Fruit fly (Drosophila melanogaster) whole organism, embryonic: Measurements from ENCODE around the gene CG14817.

ENCODE experiments used
- Ada2b ChIP-seq: fragments of 200-800 bp; sonication (Bioruptor generic); IDR thresholded peaks from 2 replicates; pipeline ENCODE4 v1.3.6; 2022; ENCODE audit warnings: missing biosample characterization, missing genetic modification characterization
- Adf1 ChIP-seq: fragments of 200-800 bp; sonication (Bioruptor generic); IDR thresholded peaks from 2 replicates; pipeline ENCODE4 v1.3.6; 2022; ENCODE audit warnings: missing biosample characterization, missing genetic modification characterization
- BEAF-32 ChIP-seq: fragments of 200-800 bp; sonication (Bioruptor generic); optimal IDR thresholded peaks from 3 replicates; lab custom pipeline; 2017; ENCODE audit warnings: missing biosample characterization, missing genetic modification characterization, mild to moderate bottlenecking, moderate library complexity, missing genetic modification reagents
- CG11456 ChIP-seq: fragments of 200-800 bp; sonication (Bioruptor generic); IDR thresholded peaks from 3 replicates; pipeline ENCODE4 v1.3.6; 2022; ENCODE audit warnings: missing biosample characterization, missing genetic modification characterization
- CG11560 ChIP-seq: fragments of 200-800 bp; sonication (Bioruptor generic); IDR thresholded peaks from 3 replicates; pipeline ENCODE4 v1.3.6; 2022; ENCODE audit warnings: missing biosample characterization, missing genetic modification characterization
- CG13296 ChIP-seq: fragments of 200-800 bp; sonication (Bioruptor generic); optimal IDR thresholded peaks from 3 replicates; lab custom pipeline; 2018; ENCODE audit warnings: missing biosample characterization, mild to moderate bottlenecking, missing genetic modification characterization
- CG1602 ChIP-seq: fragments of 200-800 bp; sonication (Bioruptor generic); optimal IDR thresholded peaks from 3 replicates; lab custom pipeline; 2016; ENCODE audit warnings: missing biosample characterization, missing genetic modification characterization
- CG18619 ChIP-seq: fragments of 200-800 bp; sonication (Bioruptor generic); optimal IDR thresholded peaks from 3 replicates; lab custom pipeline; 2017; ENCODE audit warnings: missing biosample characterization, mild to moderate bottlenecking, missing genetic modification characterization
- CG2116 ChIP-seq: fragments of 200-800 bp; sonication (Bioruptor generic); optimal IDR thresholded peaks from 3 replicates; lab custom pipeline; 2018; ENCODE audit warnings: missing biosample characterization, mild to moderate bottlenecking, missing genetic modification characterization
- CG30020 ChIP-seq: fragments of 200-800 bp; optimal IDR thresholded peaks from 2 replicates; lab custom pipeline; 2019; ENCODE audit warnings: missing biosample characterization, mild to moderate bottlenecking, missing genetic modification characterization, moderate library complexity
- CG32772 ChIP-seq: fragments of 200-800 bp; sonication (Bioruptor generic); IDR thresholded peaks from 2 replicates; pipeline ENCODE4 v1.3.6; 2022; ENCODE audit warnings: missing biosample characterization, missing genetic modification characterization
- CG33213 ChIP-seq: fragments of 200-800 bp; sonication (Bioruptor generic); optimal IDR thresholded peaks from 3 replicates; lab custom pipeline; 2016; ENCODE audit warnings: missing biosample characterization, missing genetic modification characterization
- CG4360 ChIP-seq: fragments of 200-800 bp; sonication (Bioruptor generic); IDR thresholded peaks from 2 replicates; pipeline ENCODE4 v1.3.6; 2022; ENCODE audit warnings: missing biosample characterization, missing genetic modification characterization
- CG4730 ChIP-seq: fragments of 200-800 bp; sonication (Bioruptor generic); IDR thresholded peaks from 2 replicates; pipeline ENCODE4 v1.3.6; 2022; ENCODE audit warnings: missing biosample characterization, missing genetic modification characterization
- CG6272 ChIP-seq: fragments of 200-800 bp; sonication (Bioruptor generic); IDR thresholded peaks from 2 replicates; pipeline ENCODE4 v1.3.6; 2022; ENCODE audit warnings: missing biosample characterization, missing genetic modification characterization
- CG7963 ChIP-seq: fragments of 200-800 bp; sonication (Bioruptor generic); IDR thresholded peaks from 3 replicates; pipeline ENCODE4 v1.3.6; 2022; ENCODE audit warnings: missing biosample characterization, missing genetic modification characterization; ENCODE audit not compliant: partially characterized antibody
- CG9817 ChIP-seq: fragments of 200-800 bp; sonication (Bioruptor generic); optimal IDR thresholded peaks from 2 replicates; lab custom pipeline; 2018; ENCODE audit warnings: missing biosample characterization, mild to moderate bottlenecking, missing genetic modification characterization, moderate library complexity
- CHES-1-like ChIP-seq: fragments of 200-800 bp; sonication (Bioruptor generic); optimal IDR thresholded peaks from 2 replicates; lab custom pipeline; 2016; ENCODE audit warnings: missing biosample characterization, missing genetic modification characterization
- CrebB ChIP-seq: fragments of 200-800 bp; sonication (Bioruptor generic); optimal IDR thresholded peaks from 3 replicates; lab custom pipeline; 2018; ENCODE audit warnings: missing biosample characterization, mild to moderate bottlenecking, missing genetic modification characterization
- Dfd ChIP-seq, 2 experiments: fragments of >200 bp; optimal IDR thresholded peaks; 2 replicates each; lab custom pipeline; 2017; ENCODE audit warnings: missing biosample characterization in 2 of 2, missing genetic modification characterization in 2 of 2
- Dip3 ChIP-seq: fragments of 200-800 bp; sonication (Bioruptor generic); optimal IDR thresholded peaks from 3 replicates; lab custom pipeline; 2016; ENCODE audit warnings: missing biosample characterization, missing genetic modification characterization
- Dref ChIP-seq: fragments of 200-800 bp; sonication (Bioruptor generic); IDR thresholded peaks from 2 replicates; pipeline ENCODE4 v1.3.6; 2022; ENCODE audit warnings: missing biosample characterization, missing genetic modification characterization
- Gug ChIP-seq: fragments of 200-800 bp; sonication (Bioruptor generic); IDR thresholded peaks from 4 replicates; pipeline ENCODE4 v1.3.6; 2022; ENCODE audit warnings: missing biosample characterization, missing genetic modification characterization
- HHEX ChIP-seq: fragments of 200-800 bp; sonication (Bioruptor generic); optimal IDR thresholded peaks from 3 replicates; lab custom pipeline; 2017; ENCODE audit warnings: missing biosample characterization, mild to moderate bottlenecking, missing genetic modification characterization, missing genetic modification reagents
- Hr51 ChIP-seq, 2 experiments: fragments of 200-800 bp; sonication (Bioruptor generic); optimal IDR thresholded peaks; 2 replicates in 1 of 2; 3 replicates in 1 of 2; lab custom pipeline; 2016 to 2018; ENCODE audit warnings: missing biosample characterization in 2 of 2, missing genetic modification characterization in 2 of 2, mild to moderate bottlenecking in 1 of 2, moderate library complexity in 1 of 2
- Lpt ChIP-seq: fragments of >200 bp; optimal IDR thresholded peaks from 2 replicates; lab custom pipeline; 2018; ENCODE audit warnings: missing biosample characterization, missing genetic modification characterization
- Mrtf ChIP-seq: fragments of 200-800 bp; sonication (Bioruptor generic); IDR thresholded peaks from 3 replicates; pipeline ENCODE4 v1.3.6; 2022; ENCODE audit warnings: missing biosample characterization, missing genetic modification characterization
- NfI ChIP-seq: fragments of 200-800 bp; sonication (Bioruptor generic); optimal IDR thresholded peaks from 3 replicates; lab custom pipeline; 2018; ENCODE audit warnings: missing biosample characterization, mild to moderate bottlenecking, missing genetic modification characterization, moderate library complexity
- Rfx ChIP-seq: fragments of 200-800 bp; sonication (Bioruptor generic); IDR thresholded peaks from 2 replicates; pipeline ENCODE4 v1.3.6; 2022; ENCODE audit warnings: missing biosample characterization, missing genetic modification characterization
- az2 ChIP-seq: fragments of 200-800 bp; sonication (Bioruptor generic); optimal IDR thresholded peaks from 3 replicates; lab custom pipeline; 2016; ENCODE audit warnings: missing biosample characterization, missing genetic modification characterization
- bab2 ChIP-seq: fragments of 200-800 bp; sonication (Bioruptor generic); optimal IDR thresholded peaks from 2 replicates; lab custom pipeline; 2016; ENCODE audit warnings: missing biosample characterization, missing genetic modification characterization
- bowl ChIP-seq: fragments of 200-800 bp; sonication (Bioruptor generic); IDR thresholded peaks from 2 replicates; pipeline ENCODE4 v1.3.6; 2022; ENCODE audit warnings: missing biosample characterization, missing genetic modification characterization
- btn ChIP-seq: fragments of 200-800 bp; sonication (Bioruptor generic); optimal IDR thresholded peaks from 2 replicates; lab custom pipeline; 2016; ENCODE audit warnings: missing biosample characterization, missing genetic modification characterization
- chif ChIP-seq, 2 experiments: fragments of 200-800 bp; sonication (Bioruptor generic); optimal IDR thresholded peaks; 3 replicates each; lab custom pipeline; 2016; ENCODE audit warnings: missing biosample characterization in 2 of 2, missing genetic modification characterization in 2 of 2
- chinmo ChIP-seq: fragments of 200-800 bp; sonication (Bioruptor generic); IDR thresholded peaks from 4 replicates; pipeline ENCODE4 v1.3.6; 2022; ENCODE audit warnings: missing biosample characterization, missing genetic modification characterization; ENCODE audit not compliant: partially characterized antibody
- dmrt99B ChIP-seq: fragments of 200-800 bp; sonication (Bioruptor generic); optimal IDR thresholded peaks from 2 replicates; lab custom pipeline; 2018; ENCODE audit warnings: missing biosample characterization, mild to moderate bottlenecking, missing genetic modification characterization, moderate library complexity
- fd96Cb ChIP-seq: fragments of 200-800 bp; sonication (Bioruptor generic); optimal IDR thresholded peaks from 2 replicates; lab custom pipeline; 2018; ENCODE audit warnings: missing biosample characterization, mild to moderate bottlenecking, missing genetic modification characterization, moderate library complexity
- inv ChIP-seq: fragments of 200-800 bp; sonication (Bioruptor generic); IDR thresholded peaks from 2 replicates; pipeline ENCODE4 v1.3.6; 2022; ENCODE audit warnings: missing biosample characterization, missing genetic modification characterization; ENCODE audit not compliant: partially characterized antibody
- lola ChIP-seq, 3 experiments: fragments of >200 bp in 2 of 3; fragments of 200-800 bp in 1 of 3; sonication (Bioruptor generic) in 1 of 3; optimal IDR thresholded peaks; 2 replicates each; lab custom pipeline; 2017 to 2019; ENCODE audit warnings: missing biosample characterization in 3 of 3, missing genetic modification characterization in 3 of 3, mild to moderate bottlenecking in 1 of 3, moderate library complexity in 1 of 3
- mam ChIP-seq: fragments of 200-800 bp; sonication (Bioruptor generic); optimal IDR thresholded peaks from 3 replicates; lab custom pipeline; 2016; ENCODE audit warnings: missing biosample characterization, missing genetic modification characterization
- nau ChIP-seq: fragments of 200-800 bp; sonication (Bioruptor generic); optimal IDR thresholded peaks from 3 replicates; lab custom pipeline; 2017; ENCODE audit warnings: missing biosample characterization, mild to moderate bottlenecking, missing genetic modification characterization, missing genetic modification reagents
- phol ChIP-seq: fragments of 200-800 bp; sonication (Bioruptor generic); optimal IDR thresholded peaks from 3 replicates; lab custom pipeline; 2018; ENCODE audit warnings: missing biosample characterization, mild to moderate bottlenecking, missing genetic modification characterization, moderate library complexity
- prd ChIP-seq, 3 experiments: fragments of >200 bp in 2 of 3; fragments of 200-800 bp in 1 of 3; sonication (Bioruptor generic) in 1 of 3; optimal IDR thresholded peaks in 2 of 3; IDR thresholded peaks in 1 of 3; 2 replicates in 2 of 3; 3 replicates in 1 of 3; pipeline versions ENCODE4 v1.3.6 to Lab custom; 2017 to 2022; ENCODE audit warnings: missing biosample characterization in 1 of 3, missing genetic modification characterization in 1 of 3
- pzg ChIP-seq: fragments of 200-800 bp; sonication (Bioruptor generic); optimal IDR thresholded peaks from 3 replicates; lab custom pipeline; 2018; ENCODE audit warnings: missing biosample characterization, mild to moderate bottlenecking, missing genetic modification characterization, moderate library complexity
- sd ChIP-seq: fragments of 200-800 bp; sonication (Bioruptor generic); optimal IDR thresholded peaks from 3 replicates; lab custom pipeline; 2018; ENCODE audit warnings: missing biosample characterization, mild to moderate bottlenecking, missing genetic modification characterization, moderate library complexity
- sens ChIP-seq: fragments of 200-800 bp; sonication (Bioruptor generic); peaks from one replicate; lab custom pipeline; 2016; ENCODE audit warnings: missing biosample characterization, missing genetic modification characterization
- sima ChIP-seq: fragments of 200-800 bp; sonication (Bioruptor generic); optimal IDR thresholded peaks from 2 replicates; lab custom pipeline; 2016; ENCODE audit warnings: missing biosample characterization, missing genetic modification characterization
- tap ChIP-seq: fragments of 200-800 bp; optimal IDR thresholded peaks from 3 replicates; lab custom pipeline; 2019; ENCODE audit warnings: missing biosample characterization, mild to moderate bottlenecking, missing genetic modification characterization, moderate library complexity
- twi ChIP-seq: fragments of 200-800 bp; optimal IDR thresholded peaks from 2 replicates; lab custom pipeline; 2019; ENCODE audit warnings: missing biosample characterization, mild to moderate bottlenecking, missing genetic modification characterization, moderate library complexity
- tx ChIP-seq: fragments of 200-800 bp; sonication (Bioruptor generic); optimal IDR thresholded peaks from 2 replicates; lab custom pipeline; 2016; ENCODE audit warnings: missing biosample characterization, missing genetic modification characterization

The CG14817 gene

DNA sequence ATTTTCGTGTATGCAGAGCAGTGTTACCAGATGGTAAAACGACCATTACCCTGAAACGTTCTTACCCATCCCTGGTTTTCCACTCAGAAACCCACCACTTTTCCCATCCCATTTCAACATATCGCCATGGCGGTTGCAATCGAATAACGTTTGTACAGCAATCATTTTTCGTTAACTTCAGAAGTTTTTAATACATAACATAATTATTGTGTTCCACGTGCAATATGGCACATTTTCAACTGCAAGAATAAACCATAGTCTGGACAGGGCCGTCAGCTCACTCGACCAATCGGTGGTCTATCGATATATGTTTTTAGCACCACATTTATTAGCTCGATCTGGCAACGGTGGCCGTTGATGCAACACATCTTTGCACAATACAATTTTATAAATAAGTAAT, 12.9 kb upstream of the CG14817 start, which contains the start of the genes trr and mRpL16 (continued):
- TF ChIP-seq Dip3 (GFP tag; lab: Kevin White, UChicago) (peak; percentile 34), chinmo (GFP tag; lab: Robert Waterston, UW) (0 out of 4 replicates have a peak, but pooled peaks have one; percentile 59), CG2116 (GFP tag; lab: Kevin White, UChicago) (peak; percentile 93), sima (GFP tag; lab: Kevin White, UChicago) (no peak), Ada2b (GFP tag; lab: Robert Waterston, UW) (no peak), NfI (peak; percentile 59), az2 (GFP tag; lab: Kevin White, UChicago) (no peak), tx (GFP tag; lab: Kevin White, UChicago) (peak; percentile 31), CrebB (tag; lab: Kevin White, UChicago) (peak; percentile 2), btn (GFP tag; lab: Kevin White, UChicago) (no peak), Rfx (peak; percentile 58), sens (peak; percentile 86), prd (optimal IDR thresholded peaks at IDR 0.05; lab: Kevin White, UChicago) (no peak), prd (GFP tag; IDR thresholded peaks at IDR 0.05; lab: Robert Waterston, UW) (peak; percentile 58; the same call in 2 of the 3 replicates), bowl (no peak), pzg (GFP tag; lab: Kevin White, UChicago) (peak; percentile 88), fd96Cb (no peak), nau (GFP tag; lab: Kevin White, UChicago) (no peak), Adf1 (GFP tag; lab: Robert Waterston, UW) (no peak), CG30020 (tag; lab: Kevin White, UChicago) (peak; percentile 93), CG32772 (peak; percentile 41; the same call in 1 of the 2 replicates), Mrtf (no peak), tap (tag; lab: Kevin White, UChicago) (no peak), CHES-1-like (GFP tag; lab: Kevin White, UChicago) (peak; percentile 44), CG9817 (peak; percentile 50), Hr51 (GFP tag; optimal IDR thresholded peaks at IDR 0.05; lab: Kevin White, UChicago) (peak in 1 of 2 experiments; percentile 13), Dfd (GFP tag; optimal IDR thresholded peaks at IDR 0.05; lab: Kevin White, UChicago) (no peak), CG1602 (GFP tag; lab: Kevin White, UChicago) (no peak), CG18619 (no peak), CG13296 (GFP tag; lab: Kevin White, UChicago) (no peak), Lpt (GFP tag; lab: Kevin White, UChicago) (no peak), Dref (peak; percentile 75), CG4730 (no peak), CG33213 (GFP tag; lab: Kevin White, UChicago) (peak; percentile 12), bab2 (GFP tag; lab: Kevin White, UChicago) (peak; percentile 38), CG6272 (GFP tag; lab: Robert Waterston, UW) (peak; percentile 45; the same call in 1 of the 2 replicates), mam (peak; percentile 16), CG4360 (GFP tag; lab: Robert Waterston, UW) (no peak), Gug (peak; percentile 30; the same call in 1 of the 4 replicates), dmrt99B (tag; lab: Kevin White, UChicago) (no peak), HHEX (no peak), phol (tag; lab: Kevin White, UChicago) (peak; percentile 83), CG7963 (GFP tag; lab: Robert Waterston, UW) (peak; percentile 40; the same call in 1 of the 3 replicates), CG11560 (tag; lab: Robert Waterston, UW) (peak; percentile 55; the same call in 1 of the 3 replicates), inv (GFP tag; lab: Robert Waterston, UW) (peak; percentile 58), sd (tag; lab: Kevin White, UChicago) (no peak), twi (tag; lab: Kevin White, UChicago) (peak; percentile 39), BEAF-32 (GFP tag; lab: Kevin White, UChicago) (peak; percentile 86), chif (GFP tag; optimal IDR thresholded peaks at IDR 0.05; lab: Kevin White, UChicago) (peak in 1 of 2 experiments; percentile 28), lola (GFP tag; optimal IDR thresholded peaks at IDR 0.05; lab: Kevin White, UChicago) (peak in 1 of 3 experiments; percentile 40), CG11456 (GFP tag; lab: Robert Waterston, UW) (0 out of 3 replicates have a peak, but pooled peaks have one; percentile 46)
